Worm (Caenorhabditis elegans) whole organism, L1 larva: Measurements from ENCODE around the gene ZK1098.2.

Experiments
- ceh-63 ChIP-seq: fragments of 200-800 bp; sonication (Bioruptor generic); optimal IDR thresholded peaks from 2 replicates; lab custom pipeline; 2018; ENCODE audit warnings: mild to moderate bottlenecking, missing genetic modification characterization, missing compliant biosample characterization
- lin-15B ChIP-seq: fragments of 150-350 bp; sonication (generic microtip); optimal IDR thresholded peaks from 3 replicates; lab custom pipeline; 2014; ENCODE audit warnings: missing biosample characterization, missing genetic modification characterization
- lin-39 ChIP-seq: fragments of 150-350 bp; optimal IDR thresholded peaks from 2 replicates; lab custom pipeline; 2014; ENCODE audit warnings: missing biosample characterization, missing genetic modification reagents, missing genetic modification characterization
- nhr-12 ChIP-seq: sonication (generic microtip); optimal IDR thresholded peaks from 2 replicates; lab custom pipeline; 2017; ENCODE audit warnings: missing biosample characterization, missing genetic modification characterization

ce11 chrIII:9496083-9496482 lies 32.9 kb upstream of the ZK1098.2 start:
- TF ChIP-seq nhr-12 (tag; lab: Kevin White, UChicago) (no peak), ceh-63 (GFP tag; lab: Kevin White, UChicago) (no peak), lin-15B (tag; lab: Kevin White, UChicago) (no peak), lin-39 (tag; lab: Kevin White, UChicago) (no peak)
